Worm (Caenorhabditis elegans) whole organism, dauer: ENCODE results near the gene C27F2.6.

ENCODE experiments used
- unc-62 ChIP-seq: sonication (generic microtip); optimal IDR thresholded peaks from 2 replicates; lab custom pipeline; 2017; ENCODE audit warnings: missing biosample characterization, missing genetic modification reagents, missing genetic modification characterization

The C27F2.6 gene

DNA sequence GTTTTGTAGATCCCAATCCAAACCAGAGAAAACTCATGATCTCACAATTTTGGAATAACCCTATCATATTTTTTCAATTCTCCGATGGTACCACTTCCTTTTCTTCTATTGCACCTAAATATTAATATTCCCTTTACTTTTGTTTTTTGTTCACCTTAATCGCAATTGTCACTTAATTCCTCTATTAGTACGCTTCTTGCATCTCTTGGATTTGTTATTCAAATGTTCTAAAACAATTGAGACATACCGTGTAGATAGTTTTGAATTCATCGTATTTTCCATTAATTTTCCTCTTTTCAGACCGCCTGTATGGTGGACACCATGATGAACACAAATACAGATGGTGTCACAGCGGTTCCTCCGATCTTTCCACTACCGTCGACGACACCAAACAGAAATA is 28.4 kb downstream of the C27F2.6 start, which contains the start of gene flh-2:
flh-2 (plus strand) TSS at position 301 of the 400 bp plus-strand sequence.
- no peak for TF ChIP-seq unc-62 (GFP tag; lab: Kevin White, UChicago)

DNA sequence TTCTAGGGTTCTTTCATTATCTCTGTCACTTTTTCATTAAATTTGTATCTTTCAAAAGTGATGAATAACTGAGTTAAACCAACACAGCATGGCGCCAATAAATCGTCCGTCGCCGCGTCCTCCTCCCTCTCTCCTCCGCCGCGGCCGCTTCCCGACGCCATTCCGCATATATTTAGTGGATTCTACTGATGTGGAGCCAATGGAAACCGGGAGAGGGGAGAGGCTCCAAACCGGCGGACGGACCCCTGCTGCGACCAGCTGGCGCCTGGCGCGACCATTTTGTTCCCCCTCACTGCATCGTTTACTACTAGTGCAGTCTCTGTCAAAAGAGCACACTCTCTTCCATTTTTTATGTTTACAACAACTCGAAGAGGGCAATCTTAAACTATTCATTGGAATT is 29.1 kb downstream of the C27F2.6 start:
- TF ChIP-seq unc-62 (GFP tag; lab: Kevin White, UChicago) = no peak

DNA sequence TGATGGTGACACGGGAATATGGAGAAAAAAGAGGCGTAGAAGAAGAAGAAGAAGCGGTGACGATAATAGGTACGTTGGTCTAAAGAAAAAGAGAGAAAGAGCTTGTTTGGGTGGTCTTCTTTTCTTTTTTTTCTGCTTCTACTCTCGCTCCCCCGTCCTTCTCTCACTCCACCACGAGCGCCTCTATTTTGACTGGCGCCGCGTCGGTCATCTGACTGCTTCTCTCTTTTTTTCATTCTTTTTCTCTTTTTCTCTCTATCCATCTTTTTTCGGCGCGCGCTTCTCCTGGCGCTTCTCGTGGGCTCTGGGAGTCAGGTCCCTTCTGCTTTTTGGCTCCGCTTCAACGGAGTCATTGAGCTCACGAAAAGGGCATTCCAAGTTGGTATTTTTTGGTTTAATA is 29.9 kb downstream of the C27F2.6 start:
- no peak for TF ChIP-seq unc-62 (GFP tag; lab: Kevin White, UChicago)

DNA sequence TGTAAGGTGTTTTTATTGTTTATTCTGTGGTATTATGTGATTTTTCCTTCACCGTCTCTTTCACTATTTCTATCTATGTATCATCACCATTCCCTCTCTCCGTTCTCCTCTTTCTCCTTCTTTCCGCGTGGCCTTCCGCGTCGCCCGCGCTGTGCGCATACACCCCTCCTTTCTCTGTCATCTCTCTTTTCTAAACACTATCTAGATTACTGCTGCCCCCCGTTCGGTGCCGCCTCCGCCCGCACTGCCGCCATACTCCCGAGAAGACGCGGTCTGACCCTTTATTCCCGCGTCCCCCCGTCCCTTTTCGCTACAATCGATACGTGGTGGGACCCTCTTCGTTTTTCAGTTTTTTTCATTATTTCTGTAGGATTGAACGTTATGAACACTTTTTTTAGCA is 31.6 kb downstream of the C27F2.6 start:
- TF ChIP-seq unc-62 (GFP tag; lab: Kevin White, UChicago) = no peak

DNA sequence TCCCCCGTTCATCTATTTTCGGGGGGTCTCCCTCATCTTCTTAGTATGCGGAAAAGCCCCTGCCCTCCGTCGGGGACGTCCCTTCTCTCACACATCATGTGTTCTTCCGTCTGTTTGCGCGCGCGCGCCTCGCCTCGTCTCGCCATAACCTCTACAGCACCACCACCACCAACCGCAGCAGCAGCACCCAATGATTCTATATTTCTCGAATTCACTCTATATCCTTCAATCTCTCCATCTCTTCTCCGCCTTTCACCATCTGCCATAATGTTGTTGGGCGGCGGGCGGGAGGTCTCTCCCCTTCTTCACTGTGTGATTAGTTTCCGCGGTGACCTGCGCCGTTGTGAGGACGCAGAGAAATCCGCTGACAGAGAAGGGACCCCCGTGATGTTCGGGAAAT is 32.9 kb downstream of the C27F2.6 start:
- TF ChIP-seq unc-62 (GFP tag; lab: Kevin White, UChicago) = no peak

DNA sequence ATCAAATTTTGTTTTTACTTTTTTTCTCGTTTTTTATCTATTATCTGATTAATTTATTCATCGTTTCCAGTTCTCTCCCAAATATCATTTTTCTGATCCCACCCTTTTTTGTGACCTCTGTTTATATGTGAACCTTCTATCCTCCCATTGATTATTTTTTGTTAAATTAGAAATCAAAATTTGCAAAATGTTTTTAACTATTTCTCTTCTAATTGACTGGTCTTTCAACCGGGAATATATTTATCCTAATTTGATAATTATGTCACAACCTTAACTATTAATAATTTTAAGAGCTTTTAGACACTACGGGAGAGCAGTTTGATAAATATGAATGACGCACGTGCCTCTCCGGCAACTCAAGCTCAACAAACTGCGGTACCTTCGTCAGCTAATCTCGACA is 36.1 kb downstream of the C27F2.6 start, which contains the start of gene ntl-9:
ntl-9 (plus strand) TSS at position 301 of the 400 bp plus-strand sequence.
- no peak for TF ChIP-seq unc-62 (GFP tag; lab: Kevin White, UChicago)

DNA sequence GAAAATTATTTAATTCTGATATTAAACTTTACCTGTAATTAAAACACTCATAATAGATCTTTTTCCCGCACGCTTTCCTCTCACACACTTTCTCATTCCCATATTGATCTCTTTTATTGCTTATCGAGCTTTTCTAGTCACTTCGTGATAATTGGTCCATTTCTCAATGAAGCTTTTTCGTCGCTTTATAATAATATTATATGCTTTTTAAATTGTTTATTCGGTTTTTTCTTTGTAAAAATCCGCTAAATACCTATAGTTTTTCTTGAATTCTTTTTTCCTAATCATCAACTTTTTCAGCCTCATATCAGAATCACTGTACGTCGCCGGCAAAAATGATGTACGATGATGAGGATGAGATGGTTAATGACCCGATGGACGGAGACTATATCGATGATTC is 41.0 kb downstream of the C27F2.6 start, which contains the start of gene rpb-2:
rpb-2 (plus strand) TSS at position 301 of the 400 bp plus-strand sequence.
- TF ChIP-seq unc-62 (GFP tag; lab: Kevin White, UChicago) = no peak

DNA sequence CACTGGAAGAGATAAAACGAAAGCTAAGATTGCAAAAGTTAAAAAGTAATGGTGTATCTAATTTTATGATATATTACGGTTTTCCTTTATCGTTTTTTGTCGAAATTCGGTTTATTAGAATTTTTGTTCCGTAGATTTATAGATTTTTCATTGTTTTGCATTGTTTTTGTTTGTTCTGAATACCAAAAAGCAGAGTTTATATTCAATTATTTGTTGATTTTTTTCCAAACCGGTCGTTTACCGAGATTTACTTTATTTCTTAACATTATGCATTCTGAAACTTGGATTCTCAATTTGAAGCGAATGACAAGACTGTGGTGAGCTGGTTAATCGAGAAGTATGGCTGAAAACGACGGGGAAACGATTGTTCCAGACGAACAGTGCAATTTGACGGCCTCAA is 43.2 kb downstream of the C27F2.6 start, which contains the start of gene fsn-1:
fsn-1 (plus strand) TSS at position 301 of the 400 bp plus-strand sequence.
- no peak for TF ChIP-seq unc-62 (GFP tag; lab: Kevin White, UChicago)

DNA sequence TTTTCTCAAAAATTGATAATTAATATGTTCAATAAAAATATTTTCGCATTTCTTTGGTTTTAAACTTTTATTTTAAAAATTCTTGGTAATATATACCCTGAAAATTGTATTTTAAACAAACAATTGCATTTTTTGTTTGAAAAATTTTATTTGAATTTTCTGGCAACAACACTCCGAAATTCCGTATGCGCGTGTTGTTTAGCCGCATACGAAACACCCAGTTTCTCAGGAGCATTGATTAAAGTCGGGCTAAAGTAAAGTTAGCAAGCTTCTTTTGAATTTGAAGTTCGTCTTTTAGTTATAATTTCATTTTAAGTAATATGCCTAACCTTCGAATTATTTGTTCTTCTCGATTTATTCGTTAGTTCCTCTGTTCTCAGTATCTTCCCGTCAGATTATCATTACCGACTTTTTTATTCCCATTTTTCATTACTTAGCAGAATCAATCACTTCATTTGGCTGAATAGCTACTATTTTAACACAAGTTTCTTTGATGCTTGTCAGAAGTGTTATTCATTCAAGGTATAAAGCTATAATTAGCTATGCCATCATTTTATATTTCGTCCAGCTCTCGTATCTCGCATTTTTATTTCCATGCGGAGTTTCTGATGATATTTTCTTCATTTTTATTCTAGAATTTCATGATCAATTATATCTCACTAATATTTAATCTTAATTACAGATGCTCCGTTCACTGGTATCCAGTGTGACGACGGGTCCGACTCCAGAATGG is 45.2 kb downstream of the C27F2.6 start, which contains the start of gene mrps-18C:
mrps-18C (plus strand) TSS at position 683 of the 733 bp plus-strand sequence.
- TF ChIP-seq unc-62 (GFP tag; lab: Kevin White, UChicago) = no peak

DNA sequence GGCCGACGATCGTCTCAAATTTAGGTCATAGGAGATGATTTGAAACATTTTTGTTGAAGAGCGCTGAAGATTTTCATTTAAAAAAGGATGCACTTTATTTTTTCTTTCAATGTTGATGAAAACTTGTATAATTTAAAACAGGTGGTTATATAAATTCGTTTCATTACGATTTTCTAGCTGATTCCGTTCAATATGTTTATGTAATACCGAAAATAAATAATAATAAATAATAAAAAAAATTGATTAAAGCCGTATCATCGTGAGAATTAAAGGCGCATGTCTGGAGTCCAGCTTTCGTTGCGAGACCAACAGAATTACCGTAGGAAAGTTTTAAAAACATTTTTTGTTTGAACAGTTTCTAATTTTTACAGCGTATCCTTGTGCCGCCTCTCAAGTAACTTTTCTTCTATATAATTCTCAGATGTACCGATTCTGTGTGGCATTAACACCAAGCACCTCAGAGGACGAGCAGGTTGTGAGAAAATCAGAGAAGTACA is 48.0 kb downstream of the C27F2.6 start, which contains the start of the genes C26E6.12 and eri-9:
C26E6.12 (minus strand) TSS at position 51 of the 497 bp plus-strand sequence.
eri-9 (plus strand) TSS at position 248 of the 497 bp plus-strand sequence.
- no peak for TF ChIP-seq unc-62 (GFP tag; lab: Kevin White, UChicago)

DNA sequence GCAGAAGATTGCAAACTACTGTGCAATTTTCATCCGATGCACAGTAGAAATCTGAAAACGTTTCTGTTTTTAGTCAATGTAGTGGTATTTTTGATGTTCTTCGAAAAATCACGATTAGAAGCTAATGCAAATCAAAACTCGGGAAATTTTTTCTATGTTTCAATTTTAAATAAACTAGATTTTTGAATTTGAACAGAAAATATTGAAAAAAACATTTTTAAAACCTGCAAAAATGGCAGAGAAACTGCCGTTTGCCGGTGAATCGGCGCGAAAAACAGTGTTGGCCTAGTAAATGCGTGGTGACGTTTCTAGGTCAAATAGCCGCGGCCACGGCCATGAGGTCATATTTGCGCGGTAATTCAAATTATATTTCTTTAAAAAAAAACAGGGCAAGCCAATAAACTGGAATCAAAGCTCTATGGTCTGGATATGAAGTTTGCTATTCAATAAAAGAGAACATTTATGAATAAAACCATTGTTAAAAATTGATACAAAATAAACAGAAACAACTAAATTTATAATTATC is 50.0 kb downstream of the C27F2.6 start, which contains the start of gene set-2:
set-2 (minus strand) TSS at position 51 of the 526 bp plus-strand sequence.
- TF ChIP-seq unc-62 (GFP tag; lab: Kevin White, UChicago) = no peak
